Fruit fly (Drosophila melanogaster) whole organism: ENCODE measurements around the gene Rpn11.

Source experiments
- CG8478 ChIP-seq: fragments of >200 bp; optimal IDR thresholded peaks from 2 replicates; lab custom pipeline; 2018; ENCODE audit warnings: inconsistent platforms
- Dll ChIP-seq: fragments of >200 bp; optimal IDR thresholded peaks from 2 replicates; lab custom pipeline; 2017
- EcR ChIP-seq, 2 experiments: fragments of >200 bp; optimal IDR thresholded peaks; 2 replicates each; lab custom pipeline; 2017; ENCODE audit warnings: missing biosample characterization in 2 of 2, missing genetic modification characterization in 2 of 2, missing genetic modification reagents in 2 of 2
- pan ChIP-seq: fragments of >200 bp; optimal IDR thresholded peaks from 2 replicates; lab custom pipeline; 2017
- psq ChIP-seq: fragments of >200 bp; optimal IDR thresholded peaks from 2 replicates; lab custom pipeline; 2017
- usp ChIP-seq: fragments of >200 bp; optimal IDR thresholded peaks from 2 replicates; lab custom pipeline; 2017; ENCODE audit warnings: missing biosample characterization, missing genetic modification characterization, mixed read lengths

The Rpn11 gene

DNA sequence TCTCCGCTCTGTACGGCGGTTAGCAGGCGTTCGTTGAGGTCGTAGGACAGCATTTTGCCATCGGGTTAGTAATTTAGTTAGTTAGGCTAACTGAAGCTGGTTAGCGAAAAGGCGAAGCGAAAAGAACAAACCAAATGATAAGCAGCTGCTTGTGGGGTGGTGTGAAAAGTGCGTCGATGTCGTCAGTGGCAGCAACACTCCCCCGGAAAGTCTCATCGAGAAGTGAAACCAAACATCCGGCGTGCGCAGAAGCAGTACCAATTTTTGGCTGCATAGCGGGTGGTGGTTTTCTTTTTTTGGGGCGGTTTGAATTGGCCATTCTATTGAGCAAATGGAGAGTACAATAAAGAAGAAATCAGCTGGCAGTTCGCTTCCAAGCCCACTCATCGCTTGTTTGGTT, 8.8 kb downstream of the Rpn11 start, which contains the start of gene CG9121:
Gene CG9121, minus strand, starts transcription at position 238 of the 400 bp plus-strand sequence.
- no peak for TF ChIP-seq EcR (GFP tag; optimal IDR thresholded peaks at IDR 0.05; lab: Kevin White, UChicago)
- TF ChIP-seq usp: no peak
- no peak for TF ChIP-seq CG8478 (lab: Kevin White, UChicago)
- TF ChIP-seq pan (lab: Kevin White, UChicago): no peak
- no peak for TF ChIP-seq psq
- no peak for TF ChIP-seq Dll

- no peak for TF ChIP-seq Dll
- TF ChIP-seq CG8478 (lab: Kevin White, UChicago): no peak
- TF ChIP-seq pan (lab: Kevin White, UChicago): no peak
- no peak for TF ChIP-seq psq
- no peak for TF ChIP-seq EcR (GFP tag; optimal IDR thresholded peaks at IDR 0.05; lab: Kevin White, UChicago)
- no peak for TF ChIP-seq usp
Observed at dm6 chr2L:5049974-5050373, 9.6 kb downstream of the Rpn11 start.

dm6 chr2L:5046261-5046660, 13.3 kb downstream of the Rpn11 start:
- no peak for TF ChIP-seq EcR (GFP tag; optimal IDR thresholded peaks at IDR 0.05; lab: Kevin White, UChicago)
- no peak for TF ChIP-seq CG8478 (lab: Kevin White, UChicago)
- no peak for TF ChIP-seq pan (lab: Kevin White, UChicago)
- TF ChIP-seq psq: no peak
- no peak for TF ChIP-seq Dll

dm6 chr2L:5044892-5045619, 14.5 kb downstream of the Rpn11 start:
- TF ChIP-seq Dll (no peak), CG8478 (lab: Kevin White, UChicago) (no peak)

DNA sequence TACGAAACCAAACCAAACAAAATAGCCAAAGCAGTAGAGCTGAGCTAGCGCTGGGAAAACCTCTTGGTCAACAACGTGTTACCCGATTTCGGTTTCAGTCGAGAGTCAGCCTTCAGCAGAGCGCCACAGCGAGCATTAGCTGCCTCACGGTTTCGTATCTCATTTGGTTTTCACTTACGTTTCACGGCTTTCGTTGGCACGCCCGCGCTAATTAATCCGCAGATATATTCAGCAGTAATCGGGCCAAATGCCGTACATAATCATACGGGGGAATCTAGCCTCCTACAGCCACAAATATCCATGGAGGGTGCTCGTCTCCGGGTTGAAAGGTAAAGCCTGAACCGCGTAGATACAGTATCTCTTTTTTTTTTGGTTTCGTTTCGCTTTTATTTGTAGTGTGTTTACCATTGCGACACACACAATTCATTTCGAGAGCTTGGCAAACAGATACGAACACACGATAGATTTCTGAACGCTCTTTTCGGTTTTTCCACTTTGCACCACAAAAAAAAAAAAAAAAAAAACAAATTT, 15.2 kb downstream of the Rpn11 start, which contains the start of gene CG31650:
Gene CG31650, minus strand, starts transcription at position 352 of the 531 bp plus-strand sequence.
- TF ChIP-seq usp (no peak), pan (lab: Kevin White, UChicago) (no peak), Dll (no peak), EcR (GFP tag; optimal IDR thresholded peaks at IDR 0.05; lab: Kevin White, UChicago) (no peak), CG8478 (lab: Kevin White, UChicago) (no peak), psq (no peak)

DNA sequence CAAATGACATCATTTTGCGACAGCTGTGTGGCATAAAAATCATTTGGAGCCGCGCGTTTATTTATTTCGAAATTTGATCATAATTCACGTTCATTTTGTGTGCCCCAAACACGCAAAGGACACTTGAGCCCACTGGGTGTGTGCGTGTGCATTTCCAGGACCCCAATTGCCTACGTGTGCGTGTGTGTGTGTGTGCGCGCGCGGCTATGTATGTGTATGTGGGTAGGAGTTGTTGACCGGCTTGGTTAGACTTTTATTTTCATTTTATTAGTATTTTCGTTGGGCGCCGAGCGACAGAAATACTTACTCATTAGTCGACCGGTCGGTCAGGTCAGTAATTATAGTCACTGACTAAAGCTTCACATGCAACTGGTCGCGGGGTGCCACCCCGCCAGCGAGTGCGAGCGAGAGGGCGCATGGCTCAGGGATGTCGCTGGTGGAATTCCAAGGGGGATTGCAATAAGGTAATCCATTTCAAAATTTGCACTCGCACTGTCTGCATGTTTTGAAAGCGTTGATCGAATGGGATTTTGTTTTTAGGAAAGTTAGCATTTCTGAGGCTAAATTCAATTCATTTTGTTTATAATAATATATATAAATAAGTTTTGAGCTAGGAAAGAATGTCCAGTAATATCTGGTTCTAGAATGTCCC, 16.0 kb downstream of the Rpn11 start:
- TF ChIP-seq Dll (no peak), psq (no peak)

- TF ChIP-seq psq: no peak
Observed at dm6 chr2L:5043043-5043442, 16.5 kb downstream of the Rpn11 start, which contains the start of the genes CG33995, CG44000 and CG44001. CG33995 (plus strand) TSS chr2L:5043270. CG44000 (plus strand) TSS chr2L:5043270. CG44001 (plus strand) TSS chr2L:5043270.

DNA sequence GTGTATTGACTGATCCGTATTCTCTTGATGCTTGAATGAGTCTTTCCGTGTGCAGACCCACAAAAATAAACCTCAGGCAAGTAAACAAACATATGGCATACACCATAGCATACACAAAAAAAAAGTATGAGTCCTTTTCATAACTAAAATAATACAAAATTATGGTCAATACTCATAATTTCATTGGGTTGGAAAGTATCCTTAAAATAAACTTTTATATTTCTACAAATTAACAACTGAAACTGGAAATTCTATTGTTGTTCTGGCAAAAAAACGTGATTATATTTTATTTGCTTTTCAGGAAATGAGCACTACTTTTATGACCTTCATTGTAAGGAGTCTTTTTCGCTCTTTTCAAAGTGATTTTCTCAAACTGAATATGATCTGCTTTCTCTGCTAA, 17.5 kb downstream of the Rpn11 start:
- TF ChIP-seq pan (lab: Kevin White, UChicago) (no peak), Dll (no peak), CG8478 (lab: Kevin White, UChicago) (no peak), EcR (GFP tag; optimal IDR thresholded peaks at IDR 0.05; lab: Kevin White, UChicago) (no peak), psq (no peak), usp (no peak)

DNA sequence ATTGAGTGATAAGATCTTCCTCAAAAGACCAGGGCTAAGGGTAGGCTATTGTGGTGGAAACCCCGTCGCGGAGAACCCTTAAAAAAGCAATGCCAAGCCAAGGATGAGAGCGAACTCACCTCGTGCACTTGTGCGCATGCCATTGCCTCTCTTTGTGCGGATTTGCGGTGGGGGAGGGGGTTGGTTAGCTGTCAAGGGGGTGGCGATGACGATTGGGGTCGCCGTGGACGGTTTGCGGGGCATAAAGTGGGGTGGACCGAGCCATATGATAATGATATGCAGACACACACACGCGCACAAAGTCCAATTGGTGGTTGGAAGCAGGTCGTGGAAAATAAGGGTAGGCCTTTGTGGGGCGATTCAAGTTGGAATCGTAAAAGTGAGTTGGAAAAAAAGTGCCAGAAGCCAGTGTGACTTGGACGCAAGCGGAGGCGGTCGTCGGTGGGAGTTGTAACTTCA, 22.2 kb downstream of the Rpn11 start, which contains the start of the genes CG14042 and SP555:
Gene CG14042, plus strand, starts transcription at position 308 of the 459 bp plus-strand sequence.
Gene SP555, plus strand, starts transcription at position 308 of the 459 bp plus-strand sequence.
- no peak for TF ChIP-seq CG8478 (lab: Kevin White, UChicago)
- TF ChIP-seq EcR (GFP tag; optimal IDR thresholded peaks at IDR 0.05; lab: Kevin White, UChicago): no peak
- no peak for TF ChIP-seq usp
- TF ChIP-seq Dll: no peak
- no peak for TF ChIP-seq psq
- TF ChIP-seq pan (lab: Kevin White, UChicago): no peak

- TF ChIP-seq EcR (GFP tag; optimal IDR thresholded peaks at IDR 0.05; lab: Kevin White, UChicago): no peak
- TF ChIP-seq psq: no peak
- no peak for TF ChIP-seq pan (lab: Kevin White, UChicago)
- TF ChIP-seq Dll: no peak
- no peak for TF ChIP-seq CG8478 (lab: Kevin White, UChicago)
- no peak for TF ChIP-seq usp
Observed at dm6 chr2L:5036120-5036519, 23.5 kb downstream of the Rpn11 start.

DNA sequence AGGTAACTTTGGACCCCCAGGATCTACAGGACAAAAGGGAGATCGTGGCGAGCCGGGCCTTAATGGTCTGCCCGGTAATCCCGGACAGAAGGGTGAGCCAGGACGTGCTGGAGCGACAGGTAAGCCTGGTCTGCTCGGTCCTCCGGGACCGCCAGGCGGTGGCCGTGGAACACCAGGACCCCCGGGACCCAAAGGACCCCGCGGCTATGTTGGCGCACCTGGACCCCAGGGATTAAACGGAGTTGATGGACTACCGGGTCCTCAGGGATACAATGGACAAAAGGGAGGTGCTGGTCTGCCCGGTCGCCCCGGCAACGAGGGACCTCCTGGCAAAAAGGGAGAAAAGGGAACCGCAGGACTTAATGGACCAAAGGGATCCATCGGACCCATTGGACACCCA, 27.7 kb downstream of the Rpn11 start:
- TF ChIP-seq CG8478 (lab: Kevin White, UChicago) (no peak), pan (lab: Kevin White, UChicago) (no peak), psq (no peak), usp (no peak), Dll (no peak), EcR (GFP tag; optimal IDR thresholded peaks at IDR 0.05; lab: Kevin White, UChicago) (no peak)

DNA sequence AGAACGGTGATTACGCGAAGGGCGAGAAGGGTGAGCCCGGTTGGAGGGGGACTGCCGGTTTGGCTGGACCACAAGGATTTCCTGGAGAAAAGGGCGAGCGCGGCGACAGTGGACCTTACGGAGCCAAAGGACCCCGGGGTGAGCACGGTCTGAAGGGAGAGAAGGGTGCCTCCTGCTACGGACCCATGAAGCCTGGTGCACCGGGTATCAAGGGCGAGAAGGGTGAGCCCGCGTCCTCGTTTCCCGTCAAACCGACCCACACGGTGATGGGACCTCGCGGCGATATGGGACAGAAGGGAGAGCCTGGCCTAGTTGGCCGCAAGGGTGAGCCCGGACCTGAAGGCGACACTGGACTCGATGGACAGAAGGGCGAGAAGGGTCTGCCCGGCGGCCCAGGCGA, 28.2 kb downstream of the Rpn11 start:
- TF ChIP-seq usp (no peak), pan (lab: Kevin White, UChicago) (no peak), psq (no peak), EcR (GFP tag; optimal IDR thresholded peaks at IDR 0.05; lab: Kevin White, UChicago) (no peak), CG8478 (lab: Kevin White, UChicago) (no peak), Dll (no peak)

DNA sequence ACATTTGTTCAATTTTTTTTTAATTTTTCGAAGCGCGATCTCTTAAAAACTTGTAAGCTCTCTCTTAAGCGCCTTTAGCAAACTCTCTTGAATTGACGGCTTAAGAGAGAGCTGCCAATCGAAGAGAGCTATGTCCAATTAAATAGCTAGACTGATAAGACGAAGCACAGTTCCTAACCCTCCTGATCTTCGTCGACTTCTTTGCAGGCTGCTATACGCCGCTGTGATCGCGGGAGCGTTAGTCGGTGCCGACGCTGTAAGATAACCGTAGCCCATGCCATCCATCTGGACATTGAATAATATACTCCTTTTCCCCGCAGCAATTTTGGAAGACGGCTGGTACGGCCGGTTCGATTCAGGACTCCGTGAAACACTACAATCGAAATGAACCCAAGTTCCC, 29.1 kb downstream of the Rpn11 start:
- TF ChIP-seq CG8478 (lab: Kevin White, UChicago) (no peak), Dll (no peak), psq (no peak), pan (lab: Kevin White, UChicago) (no peak), EcR (GFP tag; optimal IDR thresholded peaks at IDR 0.05; lab: Kevin White, UChicago) (no peak), usp (no peak)
